Fruit fly (Drosophila melanogaster) whole organism, prepupa: ENCODE results near the gene CG32299.

Source experiments
- Blimp-1 ChIP-seq: fragments of 200-800 bp; sonication (Bioruptor generic); optimal IDR thresholded peaks from 3 replicates; lab custom pipeline; 2017; ENCODE audit warnings: missing biosample characterization, missing genetic modification characterization, mild to moderate bottlenecking, moderate library complexity, missing genetic modification reagents
- CG1621 ChIP-seq: fragments of 200-800 bp; sonication (Bioruptor generic); optimal IDR thresholded peaks from 3 replicates; lab custom pipeline; 2018; ENCODE audit warnings: missing biosample characterization, mild to moderate bottlenecking, missing genetic modification characterization
- CG16779 ChIP-seq: fragments of 200-800 bp; sonication (Bioruptor generic); optimal IDR thresholded peaks from 3 replicates; lab custom pipeline; 2017; ENCODE audit warnings: missing biosample characterization, mild to moderate bottlenecking, missing genetic modification characterization
- CG6163 ChIP-seq: fragments of 200-800 bp; sonication (Bioruptor generic); IDR thresholded peaks from 3 replicates; pipeline ENCODE4 v1.3.6; 2022; ENCODE audit warnings: missing biosample characterization, missing genetic modification characterization
- Ets21C ChIP-seq: fragments of 200-800 bp; sonication (Bioruptor generic); optimal IDR thresholded peaks from 3 replicates; lab custom pipeline; 2016; ENCODE audit warnings: missing biosample characterization, missing genetic modification characterization
- Hr38 ChIP-seq: sonication (Bioruptor generic); optimal IDR thresholded peaks from 2 replicates; lab custom pipeline; 2016; ENCODE audit warnings: missing biosample characterization, missing genetic modification characterization
- Hr39 ChIP-seq: fragments of 200-800 bp; sonication (Bioruptor generic); optimal IDR thresholded peaks from 2 replicates; lab custom pipeline; 2016; ENCODE audit warnings: missing biosample characterization, missing genetic modification characterization
- Smox ChIP-seq: fragments of 200-800 bp; sonication (Bioruptor generic); optimal IDR thresholded peaks from 3 replicates; lab custom pipeline; 2016; ENCODE audit warnings: missing biosample characterization, missing genetic modification characterization
- fd85E ChIP-seq: fragments of 200-800 bp; sonication (Bioruptor generic); optimal IDR thresholded peaks from 3 replicates; lab custom pipeline; 2016; ENCODE audit warnings: missing biosample characterization, missing genetic modification characterization

DNA sequence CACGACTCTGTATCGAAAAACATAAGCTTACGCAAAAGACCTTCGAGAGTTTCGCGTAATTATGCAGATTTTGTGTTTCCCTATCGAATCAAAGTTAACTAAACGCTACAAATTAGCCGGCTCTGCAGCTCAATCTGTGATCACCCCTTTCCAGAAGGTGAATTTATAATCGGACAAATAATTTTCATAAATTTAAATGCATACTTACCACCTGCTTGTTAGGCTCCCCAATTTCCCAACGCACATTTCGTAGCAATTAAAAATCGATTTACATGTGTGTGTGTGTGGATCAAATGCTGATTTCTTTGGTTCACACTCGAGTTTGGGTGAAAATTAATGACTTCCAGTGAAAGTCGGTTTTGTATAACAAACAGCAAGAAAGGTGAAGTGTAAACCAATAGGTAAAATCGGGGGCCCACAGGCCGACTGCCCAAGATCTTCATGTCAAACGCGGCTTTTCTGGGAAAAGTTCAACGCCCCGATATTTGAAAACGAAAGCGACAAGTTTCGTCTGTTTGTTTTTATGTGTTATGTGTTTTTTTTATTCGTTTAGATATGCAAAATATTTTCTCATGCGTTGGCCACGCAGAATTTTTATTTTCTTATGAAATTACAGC lies 6.9 kb upstream of the CG32299 start:
- TF ChIP-seq CG16779 (tag; lab: Kevin White, UChicago) (no peak), fd85E (GFP tag; lab: Kevin White, UChicago) (no peak), Blimp-1 (GFP tag; lab: Kevin White, UChicago) (no peak), Hr39 (GFP tag; lab: Kevin White, UChicago) (no peak), CG6163 (no peak), Smox (GFP tag; lab: Kevin White, UChicago) (no peak), Hr38 (GFP tag; lab: Kevin White, UChicago) (no peak), Ets21C (GFP tag; lab: Kevin White, UChicago) (no peak), CG1621 (tag; lab: Kevin White, UChicago) (no peak)
